Worm (Caenorhabditis elegans) whole organism, L4 larva: ENCODE results near the gene ZC412.3.

Experiments
- Y75B8A.6 ChIP-seq: fragments of 200-800 bp; sonication (Bioruptor generic); IDR thresholded peaks from 2 replicates; pipeline ENCODE4 v1.3.6; 2022; ENCODE audit warnings: missing genetic modification reagents, missing genetic modification characterization, missing compliant biosample characterization
- aha-1 ChIP-seq: fragments of 150-350 bp; peaks from one replicate; lab custom pipeline; 2014; ENCODE audit warnings: missing biosample characterization, missing genetic modification characterization
- ama-1 ChIP-seq: fragments of 150-350 bp; optimal IDR thresholded peaks from 2 replicates; lab custom pipeline; 2014; ENCODE audit warnings: inconsistent platforms, mixed read lengths
- ces-1 ChIP-seq: fragments of 150-350 bp; sonication (generic microtip); optimal IDR thresholded peaks from 4 replicates; lab custom pipeline; 2014; ENCODE audit warnings: missing biosample characterization, missing genetic modification reagents, missing genetic modification characterization
- dpl-1 ChIP-seq: fragments of 150-350 bp; optimal IDR thresholded peaks from 2 replicates; lab custom pipeline; 2014; ENCODE audit warnings: missing biosample characterization, missing genetic modification reagents, missing genetic modification characterization
- lim-7 ChIP-seq: fragments of 200-800 bp; sonication (Bioruptor generic); IDR thresholded peaks from 2 replicates; pipeline ENCODE4 v1.3.6; 2022; ENCODE audit warnings: missing genetic modification characterization, missing compliant biosample characterization
- mdt-29 ChIP-seq: fragments of 200-800 bp; sonication (Bioruptor generic); IDR thresholded peaks from 2 replicates; pipeline ENCODE4 v1.3.6; 2022; ENCODE audit warnings: missing genetic modification reagents, missing genetic modification characterization, missing compliant biosample characterization

DNA sequence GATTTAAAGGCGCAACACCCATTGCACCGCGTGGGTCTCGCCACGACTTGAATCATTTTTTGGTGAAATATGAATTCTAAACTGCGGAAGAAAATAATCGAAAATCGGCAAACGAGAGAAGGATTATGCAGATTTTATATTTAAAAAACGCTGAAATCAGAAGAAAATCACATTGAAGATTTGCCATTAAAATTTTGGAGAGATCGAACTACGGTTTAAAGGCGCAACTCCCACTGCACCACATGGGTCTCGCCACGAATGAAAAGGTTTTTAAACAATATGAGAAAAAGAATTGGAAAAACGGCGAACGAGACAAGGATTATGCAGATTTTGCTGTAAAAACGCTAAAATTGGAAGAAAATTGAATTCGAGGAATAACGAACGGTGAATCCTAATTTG lies 38.6 kb downstream of the ZC412.3 start:
- no peak for TF ChIP-seq ces-1 (GFP tag; lab: Kevin White, UChicago)
- TF ChIP-seq lim-7 (GFP tag; lab: Robert Waterston, UW) = no peak
- TF ChIP-seq ama-1 (lab: Kevin White, UChicago) = no peak
- no peak for TF ChIP-seq dpl-1 (GFP tag; lab: Kevin White, UChicago)
- TF ChIP-seq mdt-29 = no peak
- TF ChIP-seq Y75B8A.6 (GFP tag; lab: Robert Waterston, UW) = no peak
- no peak for TF ChIP-seq aha-1 (tag; lab: Kevin White, UChicago)
